Worm (Caenorhabditis elegans) whole organism, L1 larva: ENCODE results near the gene F36G3.3.

Experiments
- blmp-1 ChIP-seq: fragments of 150-350 bp; optimal IDR thresholded peaks from 2 replicates; lab custom pipeline; 2014; ENCODE audit warnings: missing biosample characterization, missing genetic modification characterization
- nhr-28 ChIP-seq: fragments of 150-350 bp; optimal IDR thresholded peaks from 2 replicates; lab custom pipeline; 2014; ENCODE audit warnings: missing biosample characterization, missing genetic modification characterization
- nhr-84 ChIP-seq: sonication (generic microtip); optimal IDR thresholded peaks from 2 replicates; lab custom pipeline; 2017; ENCODE audit warnings: missing biosample characterization, missing genetic modification characterization
- pqm-1 ChIP-seq: sonication (generic microtip); optimal IDR thresholded peaks from 3 replicates; lab custom pipeline; 2017; ENCODE audit warnings: missing biosample characterization, missing genetic modification characterization
- skn-1 ChIP-seq: fragments of 150-350 bp; optimal IDR thresholded peaks from 2 replicates; lab custom pipeline; 2014; ENCODE audit warnings: missing biosample characterization, missing genetic modification characterization
- snpc-4 ChIP-seq: fragments of 150-350 bp; optimal IDR thresholded peaks from 2 replicates; lab custom pipeline; 2014; ENCODE audit warnings: missing biosample characterization, missing genetic modification characterization
- tbx-2 ChIP-seq: sonication (generic microtip); optimal IDR thresholded peaks from 2 replicates; lab custom pipeline; 2016; ENCODE audit warnings: missing genetic modification characterization, missing compliant biosample characterization
- unc-130 ChIP-seq: fragments of 150-350 bp; optimal IDR thresholded peaks from 2 replicates; lab custom pipeline; 2017; ENCODE audit warnings: missing biosample characterization, missing genetic modification characterization, inconsistent platforms
- unc-62 ChIP-seq: fragments of 150-350 bp; optimal IDR thresholded peaks from 2 replicates; lab custom pipeline; 2014; ENCODE audit warnings: missing biosample characterization, missing genetic modification reagents, missing genetic modification characterization

ce11 chrX:9794173-9794572 lies 4.5 kb upstream of the F36G3.3 start, which contains the start of gene F36G3.2:
- TF ChIP-seq tbx-2 (tag; lab: Kevin White, UChicago) (no peak), snpc-4 (no peak), pqm-1 (tag; lab: Kevin White, UChicago) (no peak), blmp-1 (no peak), nhr-28 (tag; lab: Kevin White, UChicago) (no peak), unc-62 (GFP tag; lab: Kevin White, UChicago) (no peak), skn-1 (no peak), unc-130 (no peak), nhr-84 (tag; lab: Kevin White, UChicago) (no peak)
